Worm (Caenorhabditis elegans) whole organism, L4/young adult: ENCODE measurements around the gene str-161.

ENCODE experiments used
- dao-5 ChIP-seq: sonication (generic microtip); optimal IDR thresholded peaks from 2 replicates; lab custom pipeline; 2016; ENCODE audit warnings: missing genotype, missing genetic modification characterization, moderate library complexity, missing compliant biosample characterization
- him-1 ChIP-seq: sonication (generic microtip); optimal IDR thresholded peaks from 2 replicates; lab custom pipeline; 2016; ENCODE audit warnings: missing genotype, missing genetic modification reagents, missing genetic modification characterization, missing compliant biosample characterization

ce11 chrIV:4885435-4885834 lies 18.4 kb downstream of the str-161 start:
- no peak for TF ChIP-seq him-1 (tag; lab: Kevin White, UChicago)
- no peak for TF ChIP-seq dao-5
